Fruit fly (Drosophila melanogaster) whole organism, adult: ENCODE results near the gene Cortactin.

Experiments
- CG11617 ChIP-seq: fragments of 200-800 bp; sonication (Bioruptor generic); optimal IDR thresholded peaks from 2 replicates; lab custom pipeline; 2017; ENCODE audit warnings: mild to moderate bottlenecking, missing biosample characterization, missing genetic modification reagents, missing genetic modification characterization
- CG12768 ChIP-seq: fragments of 200-800 bp; sonication (Bioruptor generic); optimal IDR thresholded peaks from 2 replicates; lab custom pipeline; 2017; ENCODE audit warnings: missing biosample characterization, missing genetic modification characterization, mild to moderate bottlenecking, moderate library complexity, missing genetic modification reagents
- CG14711 ChIP-seq: fragments of 200-800 bp; sonication (Bioruptor generic); optimal IDR thresholded peaks from 2 replicates; lab custom pipeline; 2018; ENCODE audit warnings: missing biosample characterization, mild to moderate bottlenecking, missing genetic modification characterization, moderate library complexity
- CG1620 ChIP-seq: fragments of 200-800 bp; sonication (Bioruptor generic); optimal IDR thresholded peaks from 2 replicates; lab custom pipeline; 2016; ENCODE audit warnings: missing biosample characterization, missing genetic modification characterization
- CG33017 ChIP-seq: fragments of 200-800 bp; sonication (Bioruptor generic); optimal IDR thresholded peaks from 2 replicates; lab custom pipeline; 2018; ENCODE audit warnings: missing biosample characterization, mild to moderate bottlenecking, missing genetic modification characterization, moderate library complexity
- CG5204 ChIP-seq: fragments of 200-800 bp; sonication (Bioruptor generic); optimal IDR thresholded peaks from 2 replicates; lab custom pipeline; 2016; ENCODE audit warnings: missing biosample characterization, missing genetic modification characterization
- CG7045 ChIP-seq: fragments of 200-800 bp; sonication (Bioruptor generic); optimal IDR thresholded peaks from 2 replicates; lab custom pipeline; 2017; ENCODE audit warnings: missing biosample characterization, mild to moderate bottlenecking, missing genetic modification characterization
- CG7101 ChIP-seq: fragments of 200-800 bp; sonication (Bioruptor generic); optimal IDR thresholded peaks from 2 replicates; lab custom pipeline; 2018; ENCODE audit warnings: missing biosample characterization, mild to moderate bottlenecking, missing genetic modification characterization, moderate library complexity
- Clk ChIP-seq: fragments of 200-800 bp; sonication (Bioruptor generic); optimal IDR thresholded peaks from 2 replicates; lab custom pipeline; 2017; ENCODE audit warnings: missing biosample characterization, missing genetic modification characterization
- Crg-1 ChIP-seq: fragments of 200-800 bp; sonication (Bioruptor generic); optimal IDR thresholded peaks from 2 replicates; lab custom pipeline; 2016; ENCODE audit warnings: missing biosample characterization, missing genetic modification characterization
- Hr96 ChIP-seq: fragments of 200-800 bp; sonication (Bioruptor generic); optimal IDR thresholded peaks from 2 replicates; lab custom pipeline; 2016; ENCODE audit warnings: missing biosample characterization, missing genetic modification characterization
- Mnt ChIP-seq: fragments of 200-800 bp; sonication (Bioruptor generic); optimal IDR thresholded peaks from 2 replicates; lab custom pipeline; 2016; ENCODE audit warnings: missing biosample characterization, mild to moderate bottlenecking, missing genetic modification characterization
- bab1 ChIP-seq: fragments of 200-800 bp; sonication (Bioruptor generic); optimal IDR thresholded peaks from 3 replicates; lab custom pipeline; 2019; ENCODE audit warnings: missing biosample characterization, mild to moderate bottlenecking, missing genetic modification characterization, moderate library complexity
- cic ChIP-seq: fragments of 200-800 bp; sonication (Bioruptor generic); optimal IDR thresholded peaks from 2 replicates; lab custom pipeline; 2017; ENCODE audit warnings: missing biosample characterization, mild to moderate bottlenecking, missing genetic modification characterization, moderate library complexity
- cnc ChIP-seq, 2 experiments: fragments of >200 bp; optimal IDR thresholded peaks; 2 replicates each; lab custom pipeline; 2017
- kay ChIP-seq: fragments of 200-800 bp; sonication (Bioruptor generic); peaks from one replicate; lab custom pipeline; 2016; ENCODE audit warnings: missing biosample characterization, missing genetic modification characterization, borderline replicate concordance
- ovo ChIP-seq: fragments of 200-800 bp; sonication (Bioruptor generic); optimal IDR thresholded peaks from 2 replicates; lab custom pipeline; 2016; ENCODE audit warnings: missing biosample characterization, missing genetic modification characterization
- pad ChIP-seq: fragments of 200-800 bp; sonication (Bioruptor generic); optimal IDR thresholded peaks from 3 replicates; lab custom pipeline; 2017; ENCODE audit warnings: missing biosample characterization, missing genetic modification characterization, mild to moderate bottlenecking, moderate library complexity, missing genetic modification reagents
- tj ChIP-seq: fragments of 200-800 bp; sonication (Bioruptor generic); optimal IDR thresholded peaks from 3 replicates; lab custom pipeline; 2017; ENCODE audit warnings: missing biosample characterization, mild to moderate bottlenecking, missing genetic modification characterization, moderate library complexity
- toe ChIP-seq: fragments of 200-800 bp; sonication (Bioruptor generic); optimal IDR thresholded peaks from 2 replicates; lab custom pipeline; 2016; ENCODE audit warnings: missing biosample characterization, missing genetic modification characterization

Cortactin gene

DNA sequence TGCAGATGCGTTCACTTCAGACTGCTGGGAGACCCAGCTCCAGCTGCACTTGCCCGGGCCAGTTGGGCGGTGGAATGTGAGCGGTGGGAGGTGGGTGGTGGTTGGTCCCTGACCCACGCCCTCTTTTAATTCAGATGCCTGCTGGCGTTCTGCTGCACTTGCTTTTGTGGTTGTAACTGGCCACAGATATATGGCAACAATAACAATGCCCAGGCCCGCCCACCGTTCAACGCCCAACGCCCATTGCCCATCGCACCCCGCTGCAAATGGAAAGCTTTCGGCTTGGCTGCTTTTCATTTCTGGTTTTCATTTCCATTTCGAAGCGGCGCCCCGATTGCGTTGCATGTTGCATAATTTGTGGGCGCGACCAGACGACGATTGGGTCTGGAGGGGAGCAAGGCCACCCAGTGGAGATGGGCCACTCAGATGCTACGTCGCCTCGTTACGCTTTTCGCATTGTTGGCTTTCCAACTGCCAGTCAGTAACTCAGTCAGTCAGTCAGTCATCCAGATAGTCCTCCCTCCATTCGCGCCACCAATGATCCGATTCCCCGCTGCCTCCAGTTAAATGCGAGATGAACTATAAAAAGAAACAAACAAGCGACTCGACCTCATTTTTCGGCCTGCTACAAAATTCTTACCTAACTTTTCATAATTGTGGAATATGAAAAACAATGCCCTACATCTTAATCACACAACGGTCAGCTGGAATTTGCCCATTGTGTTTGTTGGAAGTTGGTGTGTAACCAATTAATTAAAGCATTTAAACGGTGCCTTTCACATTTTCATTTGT, 26.2 kb upstream of the Cortactin start:
- TF ChIP-seq bab1 (GFP tag; lab: Kevin White, UChicago) (no peak), CG5204 (GFP tag; lab: Kevin White, UChicago) (no peak), cic (GFP tag; lab: Kevin White, UChicago) (no peak), tj (GFP tag; lab: Kevin White, UChicago) (no peak), ovo (GFP tag; lab: Kevin White, UChicago) (no peak), Hr96 (GFP tag; lab: Kevin White, UChicago) (no peak), CG1620 (GFP tag; lab: Kevin White, UChicago) (no peak), CG11617 (GFP tag; lab: Kevin White, UChicago) (no peak), CG33017 (tag; lab: Kevin White, UChicago) (no peak), kay (GFP tag; lab: Kevin White, UChicago) (no peak), cnc (optimal IDR thresholded peaks at IDR 0.05; lab: Kevin White, UChicago) (no peak), CG12768 (GFP tag; lab: Kevin White, UChicago) (no peak), CG14711 (tag; lab: Kevin White, UChicago) (no peak), Mnt (GFP tag; lab: Kevin White, UChicago) (no peak), pad (no peak), CG7045 (GFP tag; lab: Kevin White, UChicago) (no peak), toe (GFP tag; lab: Kevin White, UChicago) (no peak)

- TF ChIP-seq ovo (GFP tag; lab: Kevin White, UChicago) (no peak), tj (GFP tag; lab: Kevin White, UChicago) (peak; percentile 31), CG11617 (GFP tag; lab: Kevin White, UChicago) (no peak)
Measured at dm6 chr3R:21089416-21089815, 25.1 kb upstream of the Cortactin start.

dm6 chr3R:21084979-21085378, 20.7 kb upstream of the Cortactin start:
- TF ChIP-seq CG11617 (GFP tag; lab: Kevin White, UChicago) (no peak), CG1620 (GFP tag; lab: Kevin White, UChicago) (no peak), Clk (no peak), ovo (GFP tag; lab: Kevin White, UChicago) (no peak), CG33017 (tag; lab: Kevin White, UChicago) (no peak), toe (GFP tag; lab: Kevin White, UChicago) (no peak), bab1 (GFP tag; lab: Kevin White, UChicago) (no peak), pad (no peak), kay (GFP tag; lab: Kevin White, UChicago) (no peak), Crg-1 (no peak), CG14711 (tag; lab: Kevin White, UChicago) (no peak), CG5204 (GFP tag; lab: Kevin White, UChicago) (no peak), tj (GFP tag; lab: Kevin White, UChicago) (no peak), cnc (optimal IDR thresholded peaks at IDR 0.05; lab: Kevin White, UChicago) (no peak), CG7101 (no peak)

dm6 chr3R:21080876-21081586, 16.8 kb upstream of the Cortactin start, which contains the start of gene HHEX:
HHEX (minus strand) TSS chr3R:21080926.
- no peak for TF ChIP-seq pad
- TF ChIP-seq cnc (optimal IDR thresholded peaks at IDR 0.05; lab: Kevin White, UChicago): no peak
- TF ChIP-seq Clk: no peak
- TF ChIP-seq CG33017 (tag; lab: Kevin White, UChicago): no peak
- no peak for TF ChIP-seq CG12768 (GFP tag; lab: Kevin White, UChicago)
- no peak for TF ChIP-seq CG11617 (GFP tag; lab: Kevin White, UChicago)
- no peak for TF ChIP-seq CG14711 (tag; lab: Kevin White, UChicago)
- no peak for TF ChIP-seq cic (GFP tag; lab: Kevin White, UChicago)
- no peak for TF ChIP-seq CG7045 (GFP tag; lab: Kevin White, UChicago)
- TF ChIP-seq CG7101: no peak
- no peak for TF ChIP-seq kay (GFP tag; lab: Kevin White, UChicago)
- no peak for TF ChIP-seq Hr96 (GFP tag; lab: Kevin White, UChicago)
- no peak for TF ChIP-seq Crg-1

DNA sequence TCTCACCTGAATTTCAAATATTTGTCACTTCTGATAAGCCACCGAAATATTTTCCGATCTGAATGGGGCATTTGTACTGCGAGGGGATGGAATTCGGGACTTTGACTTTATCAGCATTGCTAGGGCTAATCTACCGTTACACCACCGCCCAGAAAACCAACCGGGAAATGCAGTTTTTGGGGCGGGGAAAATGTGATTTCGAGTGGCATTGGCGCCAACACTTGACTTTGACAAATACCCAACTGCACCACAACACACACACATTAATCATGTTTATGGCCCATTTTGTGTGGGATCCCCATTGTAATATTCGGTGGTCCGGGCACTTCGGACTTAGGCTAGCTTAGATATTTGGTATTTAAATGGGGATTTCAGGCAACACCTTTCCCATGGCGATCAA, 14.7 kb upstream of the Cortactin start:
- TF ChIP-seq Hr96 (GFP tag; lab: Kevin White, UChicago): no peak

DNA sequence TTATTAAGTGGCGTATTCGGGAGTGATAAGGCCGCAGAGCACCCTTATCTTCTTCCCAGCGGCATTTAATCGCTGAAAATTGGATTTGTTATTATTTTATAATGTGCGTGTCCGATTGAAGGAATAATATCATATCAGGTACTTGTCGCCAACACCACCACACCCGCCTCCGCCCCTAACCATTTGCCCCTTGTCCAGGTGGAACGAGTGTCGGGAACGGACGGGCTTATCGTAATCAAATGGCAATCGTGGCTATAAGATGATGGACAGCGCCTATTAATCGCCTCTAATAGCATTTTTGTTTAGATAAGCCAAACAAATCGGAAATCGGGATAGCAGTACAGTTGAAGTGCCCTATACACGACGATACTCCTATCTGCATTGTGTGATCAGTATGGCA, 13.9 kb upstream of the Cortactin start:
- TF ChIP-seq ovo (GFP tag; lab: Kevin White, UChicago) (no peak), Clk (no peak), CG14711 (tag; lab: Kevin White, UChicago) (no peak), CG1620 (GFP tag; lab: Kevin White, UChicago) (no peak), CG7101 (no peak), CG5204 (GFP tag; lab: Kevin White, UChicago) (no peak), tj (GFP tag; lab: Kevin White, UChicago) (no peak), CG33017 (tag; lab: Kevin White, UChicago) (no peak), Crg-1 (no peak), CG7045 (GFP tag; lab: Kevin White, UChicago) (no peak), kay (GFP tag; lab: Kevin White, UChicago) (no peak), cnc (optimal IDR thresholded peaks at IDR 0.05; lab: Kevin White, UChicago) (no peak), pad (no peak), Hr96 (GFP tag; lab: Kevin White, UChicago) (no peak), CG12768 (GFP tag; lab: Kevin White, UChicago) (no peak), cic (GFP tag; lab: Kevin White, UChicago) (no peak), CG11617 (GFP tag; lab: Kevin White, UChicago) (no peak), bab1 (GFP tag; lab: Kevin White, UChicago) (no peak)
